Fruit fly (Drosophila melanogaster) whole organism, embryonic: ENCODE measurements around the gene CG10970.

Source experiments
- Bteb2 ChIP-seq: fragments of 200-800 bp; sonication (Bioruptor generic); optimal IDR thresholded peaks from 2 replicates; lab custom pipeline; 2016; ENCODE audit warnings: missing biosample characterization, missing genetic modification characterization
- CG10274 ChIP-seq: fragments of 200-800 bp; sonication (Bioruptor generic); optimal IDR thresholded peaks from 3 replicates; lab custom pipeline; 2017; ENCODE audit warnings: missing biosample characterization, mild to moderate bottlenecking, missing genetic modification characterization
- CG12104 ChIP-seq: fragments of 200-800 bp; sonication (Bioruptor generic); optimal IDR thresholded peaks from 3 replicates; lab custom pipeline; 2016; ENCODE audit warnings: missing biosample characterization, missing genetic modification characterization
- CG13287 ChIP-seq: fragments of 200-800 bp; sonication (Bioruptor generic); IDR thresholded peaks from 2 replicates; pipeline ENCODE4 v1.3.6; 2022; ENCODE audit warnings: missing biosample characterization, missing genetic modification characterization; ENCODE audit not compliant: partially characterized antibody
- CG13624 ChIP-seq: fragments of 200-800 bp; sonication (Bioruptor generic); optimal IDR thresholded peaks from 2 replicates; lab custom pipeline; 2016; ENCODE audit warnings: missing biosample characterization, missing genetic modification characterization
- CG15269 ChIP-seq: fragments of 200-800 bp; sonication (Bioruptor generic); optimal IDR thresholded peaks from 2 replicates; lab custom pipeline; 2018; ENCODE audit warnings: missing biosample characterization, mild to moderate bottlenecking, missing genetic modification characterization, moderate library complexity
- CG17385 ChIP-seq: fragments of 200-800 bp; sonication (Bioruptor generic); optimal IDR thresholded peaks from 3 replicates; lab custom pipeline; 2018; ENCODE audit warnings: missing biosample characterization, mild to moderate bottlenecking, missing genetic modification characterization
- CG17612 ChIP-seq: fragments of 200-800 bp; sonication (Bioruptor generic); IDR thresholded peaks from 2 replicates; pipeline ENCODE4 v1.3.6; 2022; ENCODE audit warnings: missing biosample characterization, missing genetic modification characterization
- CG17912 ChIP-seq: fragments of 200-800 bp; sonication (Bioruptor generic); optimal IDR thresholded peaks from 2 replicates; lab custom pipeline; 2018; ENCODE audit warnings: missing biosample characterization, mild to moderate bottlenecking, missing genetic modification characterization
- CG1832 ChIP-seq: fragments of 200-800 bp; sonication (Bioruptor generic); optimal IDR thresholded peaks from 2 replicates; lab custom pipeline; 2017; ENCODE audit warnings: missing biosample characterization, mild to moderate bottlenecking, missing genetic modification characterization, inconsistent platforms
- CG2712 ChIP-seq: fragments of 200-800 bp; optimal IDR thresholded peaks from 3 replicates; lab custom pipeline; 2019; ENCODE audit warnings: missing biosample characterization, mild to moderate bottlenecking, missing genetic modification characterization, moderate library complexity
- CG5953 ChIP-seq: fragments of 200-800 bp; sonication (Bioruptor generic); IDR thresholded peaks from 2 replicates; pipeline ENCODE4 v1.3.6; 2022; ENCODE audit warnings: missing biosample characterization, missing genetic modification characterization
- CG6654 ChIP-seq: fragments of 200-800 bp; sonication (Bioruptor generic); optimal IDR thresholded peaks from 2 replicates; lab custom pipeline; 2017; ENCODE audit warnings: missing biosample characterization, mild to moderate bottlenecking, missing genetic modification characterization
- CG6813 ChIP-seq: fragments of 200-800 bp; sonication (Bioruptor generic); optimal IDR thresholded peaks from 2 replicates; lab custom pipeline; 2017; ENCODE audit warnings: missing biosample characterization, missing genetic modification characterization, mild to moderate bottlenecking, moderate library complexity, missing genetic modification reagents
- CG6854 ChIP-seq: fragments of 200-800 bp; sonication (Bioruptor generic); optimal IDR thresholded peaks from 3 replicates; lab custom pipeline; 2017; ENCODE audit warnings: missing biosample characterization, mild to moderate bottlenecking, missing genetic modification characterization
- CG8388 ChIP-seq: fragments of 200-800 bp; sonication (Bioruptor generic); optimal IDR thresholded peaks from 2 replicates; lab custom pipeline; 2019; ENCODE audit warnings: missing biosample characterization, mild to moderate bottlenecking, missing genetic modification characterization, moderate library complexity
- CkIIα-i1 ChIP-seq: fragments of 200-800 bp; sonication (Bioruptor generic); IDR thresholded peaks from 2 replicates; pipeline ENCODE4 v1.3.6; 2022; ENCODE audit warnings: missing biosample characterization, missing genetic modification characterization
- Dip2 ChIP-seq: fragments of 200-800 bp; sonication (Bioruptor generic); IDR thresholded peaks from 2 replicates; pipeline ENCODE4 v1.3.6; 2022; ENCODE audit warnings: missing biosample characterization, missing genetic modification characterization
- Hr39 ChIP-seq: fragments of >200 bp; optimal IDR thresholded peaks from 2 replicates; lab custom pipeline; 2017
- Lhr ChIP-seq: fragments of 200-800 bp; sonication (Bioruptor generic); optimal IDR thresholded peaks from 3 replicates; lab custom pipeline; 2017; ENCODE audit warnings: mild to moderate bottlenecking, missing biosample characterization, missing genetic modification reagents, missing genetic modification characterization
- Max ChIP-seq: fragments of 200-800 bp; sonication (Bioruptor generic); optimal IDR thresholded peaks from 2 replicates; lab custom pipeline; 2016; ENCODE audit warnings: missing biosample characterization, mild to moderate bottlenecking, missing genetic modification characterization
- NFAT ChIP-seq: fragments of 200-800 bp; sonication (Bioruptor generic); IDR thresholded peaks from 2 replicates; pipeline ENCODE4 v1.3.6; 2022; ENCODE audit warnings: missing biosample characterization, missing genetic modification characterization
- Nf-YC ChIP-seq: fragments of 200-800 bp; optimal IDR thresholded peaks from 3 replicates; lab custom pipeline; 2019; ENCODE audit warnings: missing biosample characterization, mild to moderate bottlenecking, missing genetic modification characterization, moderate library complexity
- Trl ChIP-seq, 3 experiments: fragments of >200 bp in 2 of 3; fragments of 200-800 bp in 1 of 3; sonication (Bioruptor generic) in 1 of 3; optimal IDR thresholded peaks; 2 replicates in 1 of 3; 3 replicates in 2 of 3; lab custom pipeline; 2016 to 2017; ENCODE audit warnings: missing biosample characterization in 1 of 3, missing genetic modification characterization in 1 of 3
- Usf ChIP-seq: fragments of 200-800 bp; sonication (Bioruptor generic); optimal IDR thresholded peaks from 2 replicates; lab custom pipeline; 2017; ENCODE audit warnings: missing genotype, missing biosample characterization, missing genetic modification characterization
- ara ChIP-seq: fragments of 200-800 bp; sonication (Bioruptor generic); IDR thresholded peaks from 2 replicates; pipeline ENCODE4 v1.3.6; 2022; ENCODE audit warnings: missing biosample characterization, missing genetic modification characterization
- bcd ChIP-seq: fragments of 200-800 bp; sonication (Bioruptor generic); optimal IDR thresholded peaks from 2 replicates; lab custom pipeline; 2017; ENCODE audit warnings: missing biosample characterization, mild to moderate bottlenecking, missing genetic modification characterization
- bowl ChIP-seq: fragments of 200-800 bp; sonication (Bioruptor generic); IDR thresholded peaks from 2 replicates; pipeline ENCODE4 v1.3.6; 2022; ENCODE audit warnings: missing biosample characterization, missing genetic modification characterization
- ci ChIP-seq: fragments of 200-800 bp; sonication (Bioruptor generic); IDR thresholded peaks from 3 replicates; pipeline ENCODE4 v1.3.6; 2022; ENCODE audit warnings: missing biosample characterization, missing genetic modification characterization
- dimm ChIP-seq: fragments of 200-800 bp; sonication (Bioruptor generic); IDR thresholded peaks from 2 replicates; pipeline ENCODE4 v1.3.6; 2022; ENCODE audit warnings: missing biosample characterization, missing genetic modification characterization
- dmrt11E ChIP-seq: fragments of 200-800 bp; sonication (Bioruptor generic); optimal IDR thresholded peaks from 3 replicates; lab custom pipeline; 2018; ENCODE audit warnings: missing biosample characterization, mild to moderate bottlenecking, missing genetic modification characterization, moderate library complexity
- fd102C ChIP-seq: fragments of 200-800 bp; sonication (Bioruptor generic); optimal IDR thresholded peaks from 2 replicates; lab custom pipeline; 2018; ENCODE audit warnings: missing biosample characterization, mild to moderate bottlenecking, missing genetic modification characterization, moderate library complexity
- gce ChIP-seq: fragments of 200-800 bp; sonication (Bioruptor generic); IDR thresholded peaks from 3 replicates; pipeline ENCODE4 v1.3.6; 2022; ENCODE audit warnings: missing biosample characterization, missing genetic modification characterization
- gfzf ChIP-seq: fragments of 200-800 bp; sonication (Bioruptor generic); optimal IDR thresholded peaks from 2 replicates; lab custom pipeline; 2016; ENCODE audit warnings: missing biosample characterization, mild to moderate bottlenecking, missing genetic modification characterization, moderate library complexity
- hbn ChIP-seq: fragments of 200-800 bp; sonication (Bioruptor generic); IDR thresholded peaks from 2 replicates; pipeline ENCODE4 v1.3.6; 2022; ENCODE audit warnings: missing biosample characterization, missing genetic modification characterization; ENCODE audit not compliant: partially characterized antibody
- her ChIP-seq: fragments of 200-800 bp; sonication (Bioruptor generic); optimal IDR thresholded peaks from 2 replicates; lab custom pipeline; 2016; ENCODE audit warnings: missing biosample characterization, missing genetic modification characterization
- maf-S ChIP-seq: fragments of 200-800 bp; sonication (Bioruptor generic); optimal IDR thresholded peaks from 2 replicates; lab custom pipeline; 2016; ENCODE audit warnings: missing biosample characterization, missing genetic modification characterization
- nmo ChIP-seq: fragments of 200-800 bp; sonication (Bioruptor generic); optimal IDR thresholded peaks from 2 replicates; lab custom pipeline; 2018; ENCODE audit warnings: missing biosample characterization, mild to moderate bottlenecking, missing genetic modification characterization, moderate library complexity
- nom ChIP-seq: fragments of 200-800 bp; sonication (Bioruptor generic); optimal IDR thresholded peaks from 2 replicates; lab custom pipeline; 2017; ENCODE audit warnings: missing biosample characterization, missing genetic modification characterization, mild to moderate bottlenecking, moderate library complexity, missing genetic modification reagents
- oc ChIP-seq: fragments of 200-800 bp; sonication (Bioruptor generic); optimal IDR thresholded peaks from 2 replicates; lab custom pipeline; 2018; ENCODE audit warnings: missing biosample characterization, mild to moderate bottlenecking, missing genetic modification characterization, moderate library complexity
- phol ChIP-seq: fragments of 200-800 bp; sonication (Bioruptor generic); optimal IDR thresholded peaks from 3 replicates; lab custom pipeline; 2018; ENCODE audit warnings: missing biosample characterization, mild to moderate bottlenecking, missing genetic modification characterization, moderate library complexity
- pnt ChIP-seq: fragments of 200-800 bp; sonication (Bioruptor generic); optimal IDR thresholded peaks from 3 replicates; lab custom pipeline; 2016; ENCODE audit warnings: missing biosample characterization, missing genetic modification characterization
- ro ChIP-seq: fragments of 200-800 bp; sonication (Bioruptor generic); IDR thresholded peaks from 2 replicates; pipeline ENCODE4 v1.3.6; 2022; ENCODE audit warnings: missing biosample characterization, missing genetic modification characterization
- seq ChIP-seq: fragments of 200-800 bp; sonication (Bioruptor generic); IDR thresholded peaks from 2 replicates; pipeline ENCODE4 v1.3.6; 2022; ENCODE audit warnings: missing biosample characterization, missing genetic modification characterization
- sob ChIP-seq: fragments of 200-800 bp; sonication (Bioruptor generic); IDR thresholded peaks from 2 replicates; pipeline ENCODE4 v1.3.6; 2022; ENCODE audit warnings: missing biosample characterization, missing genetic modification characterization
- stwl ChIP-seq: fragments of 200-800 bp; sonication (Bioruptor generic); optimal IDR thresholded peaks from 3 replicates; lab custom pipeline; 2018; ENCODE audit warnings: missing biosample characterization, mild to moderate bottlenecking, missing genetic modification characterization, moderate library complexity
- tap ChIP-seq: fragments of 200-800 bp; optimal IDR thresholded peaks from 3 replicates; lab custom pipeline; 2019; ENCODE audit warnings: missing biosample characterization, mild to moderate bottlenecking, missing genetic modification characterization, moderate library complexity
- trh ChIP-seq: fragments of 200-800 bp; sonication (Bioruptor generic); optimal IDR thresholded peaks from 2 replicates; lab custom pipeline; 2016; ENCODE audit warnings: missing biosample characterization, missing genetic modification characterization
- vvl ChIP-seq: fragments of 200-800 bp; sonication (Bioruptor generic); IDR thresholded peaks from 2 replicates; pipeline ENCODE4 v1.3.6; 2022; ENCODE audit warnings: missing biosample characterization, missing genetic modification characterization
- yki ChIP-seq: fragments of >200 bp; optimal IDR thresholded peaks from 3 replicates; lab custom pipeline; 2018
- zfh1 ChIP-seq: fragments of 200-800 bp; sonication (Bioruptor generic); IDR thresholded peaks from 3 replicates; pipeline ENCODE4 v1.3.6; 2022; ENCODE audit warnings: missing biosample characterization, missing genetic modification characterization

Gene CG10970

dm6 chrX:9080962-9081361, 9.8 kb upstream of the CG10970 start, which contains the start of the genes CG7246 and HP1b:
Gene CG7246, minus strand, starts transcription at chrX:9081057.
Gene HP1b, plus strand, starts transcription at chrX:9081063.
- TF ChIP-seq CkIIα-i1 (no peak), phol (peak; percentile 98), fd102C (GFP tag; lab: Kevin White, UChicago) (no peak), zfh1 (GFP tag; lab: Robert Waterston, UW) (peak; percentile 77), vvl (peak; percentile 80), Trl (optimal IDR thresholded peaks at IDR 0.05; lab: Kevin White, UChicago) (no peak), Trl (GFP tag; optimal IDR thresholded peaks at IDR 0.05; lab: Kevin White, UChicago) (peak; percentile 38), maf-S (peak; percentile 29), CG13287 (GFP tag; lab: Robert Waterston, UW) (peak; percentile 83), nom (peak; percentile 41), bcd (GFP tag; lab: Kevin White, UChicago) (peak; percentile 65), ro (GFP tag; lab: Robert Waterston, UW) (no peak), sob (peak; percentile 89), pnt (GFP tag; lab: Kevin White, UChicago) (no peak), CG10274 (GFP tag; lab: Kevin White, UChicago) (no peak), gfzf (GFP tag; lab: Kevin White, UChicago) (no peak), seq (GFP tag; lab: Robert Waterston, UW) (0 out of 2 replicates have a peak, but pooled peaks have one; percentile 34), CG17912 (GFP tag; lab: Kevin White, UChicago) (no peak), Max (peak; percentile 72), ci (GFP tag; lab: Robert Waterston, UW) (peak; percentile 76), Nf-YC (tag; lab: Kevin White, UChicago) (peak; percentile 64), CG6654 (GFP tag; lab: Kevin White, UChicago) (no peak), CG17612 (GFP tag; lab: Robert Waterston, UW) (no peak), CG1832 (GFP tag; lab: Kevin White, UChicago) (no peak), CG2712 (tag; lab: Kevin White, UChicago) (peak; percentile 82), CG12104 (peak; percentile 40), Hr39 (no peak), Dip2 (GFP tag; lab: Robert Waterston, UW) (no peak), CG13624 (GFP tag; lab: Kevin White, UChicago) (peak; percentile 33), yki (lab: Kevin White, UChicago) (no peak), her (GFP tag; lab: Kevin White, UChicago) (no peak), nmo (peak; percentile 77), CG8388 (peak; percentile 50), bowl (GFP tag; lab: Robert Waterston, UW) (0 out of 2 replicates have a peak, but pooled peaks have one; percentile 50), CG17385 (peak; percentile 95), CG6854 (GFP tag; lab: Kevin White, UChicago) (no peak), Usf (GFP tag; lab: Kevin White, UChicago) (no peak), NFAT (GFP tag; lab: Robert Waterston, UW) (peak; percentile 48; the same call in 1 of the 2 replicates), Lhr (GFP tag; lab: Kevin White, UChicago) (no peak), hbn (GFP tag; lab: Robert Waterston, UW) (peak; percentile 75; the same call in 1 of the 2 replicates), Bteb2 (peak; percentile 46), tap (peak; percentile 25), CG6813 (GFP tag; lab: Kevin White, UChicago) (no peak), dimm (no peak), stwl (peak; percentile 44), CG5953 (GFP tag; lab: Robert Waterston, UW) (peak; percentile 24; the same call in 1 of the 2 replicates), gce (no peak), ara (GFP tag; lab: Robert Waterston, UW) (peak; percentile 54; the same call in 1 of the 2 replicates), CG15269 (peak; percentile 69), trh (peak; percentile 40), oc (peak; percentile 3), dmrt11E (tag; lab: Kevin White, UChicago) (peak; percentile 54)
